Fruit fly (Drosophila melanogaster): Measurements from ENCODE around the gene vir-1.

Gene vir-1

DNA sequence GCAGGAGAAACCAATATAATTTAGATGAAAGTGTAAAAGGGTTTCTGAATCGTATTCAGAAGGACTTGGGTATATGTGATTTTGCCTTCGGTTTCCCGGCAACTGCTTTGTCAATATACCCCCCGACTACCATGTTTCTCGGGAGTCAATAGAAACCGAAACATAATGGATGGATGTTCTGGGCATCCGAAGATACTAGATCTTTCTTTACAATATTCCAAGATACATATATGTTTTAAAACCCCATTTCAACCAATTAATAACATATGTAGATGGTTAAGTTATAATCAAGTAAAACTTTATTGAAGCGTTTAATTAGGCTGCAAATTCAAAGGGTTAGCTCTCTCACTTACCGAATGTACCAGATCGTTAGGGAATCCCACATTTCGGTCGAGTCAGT lies 7.6 kb upstream of the vir-1 start, which contains the start of gene CG5435:
Gene CG5435, minus strand, starts transcription at position 101 of the 400 bp plus-strand sequence.
- TF ChIP-seq CG8478 (optimal IDR thresholded peaks at IDR 0.05) (no peak), Dll (optimal IDR thresholded peaks at IDR 0.05) (no peak), usp (GFP tag; optimal IDR thresholded peaks at IDR 0.05) (no peak), EcR (GFP tag; optimal IDR thresholded peaks at IDR 0.05) (no peak), pan (optimal IDR thresholded peaks at IDR 0.05) (no peak), psq (optimal IDR thresholded peaks at IDR 0.05) (no peak)

- TF ChIP-seq usp (GFP tag; optimal IDR thresholded peaks at IDR 0.05) (no peak), psq (optimal IDR thresholded peaks at IDR 0.05) (no peak), Dll (optimal IDR thresholded peaks at IDR 0.05) (no peak), pan (optimal IDR thresholded peaks at IDR 0.05) (no peak), EcR (GFP tag; optimal IDR thresholded peaks at IDR 0.05) (no peak), CG8478 (optimal IDR thresholded peaks at IDR 0.05) (no peak)
Observed at dm6 chr2L:12427487-12428101, 4.4 kb upstream of the vir-1 start, which contains the start of the genes CG5446 and Trm1. CG5446 (minus strand) TSS chr2L:12427709. Trm1 (plus strand) TSS chr2L:12428028.

DNA sequence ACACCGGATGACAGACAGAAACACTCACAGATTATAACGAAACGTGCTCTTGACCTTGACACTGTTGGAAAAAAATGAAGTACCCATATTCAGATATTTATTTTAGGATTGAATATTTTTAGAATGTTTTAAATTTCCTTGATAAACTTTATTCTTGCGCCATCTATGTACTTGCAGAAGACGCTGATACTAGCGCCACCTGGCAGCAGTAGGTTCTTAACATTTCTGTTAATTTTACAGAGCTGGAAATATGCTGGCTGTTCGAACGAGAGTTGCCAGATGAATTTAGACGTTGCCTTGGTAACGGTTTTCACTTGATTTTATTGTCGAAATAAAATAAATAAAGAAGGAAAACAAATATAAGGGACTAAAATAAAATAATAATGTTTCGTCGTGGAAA lies 1.3 kb upstream of the vir-1 start, which contains the start of gene Fam92:
Gene Fam92, plus strand, starts transcription at position 350 of the 400 bp plus-strand sequence.
- no peak for TF ChIP-seq psq (optimal IDR thresholded peaks at IDR 0.05)
- no peak for TF ChIP-seq EcR (GFP tag; optimal IDR thresholded peaks at IDR 0.05)
- TF ChIP-seq pan (optimal IDR thresholded peaks at IDR 0.05) = no peak
- TF ChIP-seq usp (GFP tag; optimal IDR thresholded peaks at IDR 0.05) = no peak
- no peak for TF ChIP-seq CG8478 (optimal IDR thresholded peaks at IDR 0.05)
- TF ChIP-seq Dll (optimal IDR thresholded peaks at IDR 0.05) = no peak

dm6 chr2L:12421793-12422691 lies 1.2 kb downstream of the vir-1 start:
- TF ChIP-seq EcR (GFP tag; optimal IDR thresholded peaks at IDR 0.05) = no peak
- no peak for TF ChIP-seq psq (optimal IDR thresholded peaks at IDR 0.05)
- TF ChIP-seq CG8478 (optimal IDR thresholded peaks at IDR 0.05) = no peak
- TF ChIP-seq pan (optimal IDR thresholded peaks at IDR 0.05) = no peak
- no peak for TF ChIP-seq Dll (optimal IDR thresholded peaks at IDR 0.05)
- no peak for TF ChIP-seq usp (GFP tag; optimal IDR thresholded peaks at IDR 0.05)

DNA sequence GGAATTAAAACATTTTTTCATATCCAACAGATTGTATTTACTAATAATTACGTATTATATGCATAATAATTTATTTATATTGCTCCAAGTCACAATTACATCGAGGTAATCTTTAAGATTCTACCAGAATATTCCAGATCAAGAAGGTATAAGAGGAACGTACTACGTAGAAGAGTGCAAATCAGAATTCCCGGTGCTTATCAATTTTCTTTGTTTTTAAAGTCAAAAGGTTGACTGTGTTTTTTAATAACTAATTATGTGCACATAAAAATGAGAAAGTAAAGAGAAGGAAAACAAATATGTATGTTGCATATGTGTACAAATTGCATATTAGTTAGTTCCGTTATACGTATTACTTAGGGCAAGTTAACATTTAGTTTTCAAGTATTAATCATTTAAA lies 2.1 kb downstream of the vir-1 start:
- no peak for TF ChIP-seq CG8478 (optimal IDR thresholded peaks at IDR 0.05)
- TF ChIP-seq psq (optimal IDR thresholded peaks at IDR 0.05) = no peak
- no peak for TF ChIP-seq EcR (GFP tag; optimal IDR thresholded peaks at IDR 0.05)

- TF ChIP-seq usp (GFP tag; optimal IDR thresholded peaks at IDR 0.05) = no peak
- TF ChIP-seq pan (optimal IDR thresholded peaks at IDR 0.05) = no peak
- no peak for TF ChIP-seq EcR (GFP tag; optimal IDR thresholded peaks at IDR 0.05)
- no peak for TF ChIP-seq Dll (optimal IDR thresholded peaks at IDR 0.05)
- TF ChIP-seq CG8478 (optimal IDR thresholded peaks at IDR 0.05) = no peak
- no peak for TF ChIP-seq psq (optimal IDR thresholded peaks at IDR 0.05)
Observed at dm6 chr2L:12415485-12416137, 7.6 kb downstream of the vir-1 start.

dm6 chr2L:12413899-12414298 lies 9.3 kb downstream of the vir-1 start:
- TF ChIP-seq psq (optimal IDR thresholded peaks at IDR 0.05) (no peak), CG8478 (optimal IDR thresholded peaks at IDR 0.05) (no peak), Dll (optimal IDR thresholded peaks at IDR 0.05) (no peak), EcR (GFP tag; optimal IDR thresholded peaks at IDR 0.05) (no peak), pan (optimal IDR thresholded peaks at IDR 0.05) (no peak), usp (GFP tag; optimal IDR thresholded peaks at IDR 0.05) (no peak)

DNA sequence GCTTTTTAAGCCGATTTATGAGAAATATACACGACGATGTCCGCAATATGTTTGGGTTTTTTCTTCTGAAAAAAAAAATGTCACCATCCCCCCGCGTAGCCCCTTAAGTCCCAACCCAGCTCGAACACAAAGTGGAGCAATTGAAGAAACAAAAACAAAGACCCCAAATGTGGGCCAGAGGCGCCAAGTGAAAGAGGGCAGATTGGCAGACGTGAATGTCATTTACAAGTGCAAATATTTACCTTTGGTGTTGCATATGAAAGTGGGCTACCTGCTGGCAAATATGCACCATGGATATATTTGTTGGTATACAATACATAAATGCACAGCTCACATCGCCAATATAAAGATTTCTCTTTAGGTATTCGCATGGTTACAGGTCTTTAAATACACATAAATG lies 12.6 kb downstream of the vir-1 start:
- no peak for TF ChIP-seq psq (optimal IDR thresholded peaks at IDR 0.05)
- no peak for TF ChIP-seq pan (optimal IDR thresholded peaks at IDR 0.05)
- no peak for TF ChIP-seq Dll (optimal IDR thresholded peaks at IDR 0.05)
- TF ChIP-seq usp (GFP tag; optimal IDR thresholded peaks at IDR 0.05) = no peak
- TF ChIP-seq EcR (GFP tag; optimal IDR thresholded peaks at IDR 0.05) = no peak
- TF ChIP-seq CG8478 (optimal IDR thresholded peaks at IDR 0.05) = no peak

DNA sequence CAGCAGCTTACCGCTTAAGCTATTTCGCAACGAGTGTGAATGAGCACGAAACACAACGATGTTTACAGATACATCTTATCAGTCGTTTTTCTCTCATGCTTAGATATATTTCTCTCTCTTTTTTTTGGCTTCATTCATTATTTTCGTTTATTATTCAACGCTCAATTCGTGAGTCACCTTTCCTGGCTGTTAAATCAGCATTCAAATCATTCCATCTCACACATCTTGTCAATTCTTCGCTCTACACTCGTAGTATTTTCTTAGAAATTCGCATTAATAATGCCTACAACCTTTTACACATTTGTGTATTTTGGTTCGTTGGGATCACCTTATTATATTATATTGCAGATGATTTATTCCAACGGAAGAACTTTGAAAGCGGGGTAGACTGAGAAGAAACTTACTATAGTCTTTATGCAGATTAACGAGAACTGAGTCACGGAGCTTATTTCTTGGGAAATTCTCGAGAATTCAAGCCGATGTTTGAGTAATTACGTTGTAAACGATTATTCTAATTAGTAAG lies 18.6 kb downstream of the vir-1 start:
- TF ChIP-seq pan (optimal IDR thresholded peaks at IDR 0.05) (no peak), EcR (GFP tag; optimal IDR thresholded peaks at IDR 0.05) (no peak), usp (GFP tag; optimal IDR thresholded peaks at IDR 0.05) (no peak), psq (optimal IDR thresholded peaks at IDR 0.05) (no peak), Dll (optimal IDR thresholded peaks at IDR 0.05) (no peak), CG8478 (optimal IDR thresholded peaks at IDR 0.05) (no peak)

DNA sequence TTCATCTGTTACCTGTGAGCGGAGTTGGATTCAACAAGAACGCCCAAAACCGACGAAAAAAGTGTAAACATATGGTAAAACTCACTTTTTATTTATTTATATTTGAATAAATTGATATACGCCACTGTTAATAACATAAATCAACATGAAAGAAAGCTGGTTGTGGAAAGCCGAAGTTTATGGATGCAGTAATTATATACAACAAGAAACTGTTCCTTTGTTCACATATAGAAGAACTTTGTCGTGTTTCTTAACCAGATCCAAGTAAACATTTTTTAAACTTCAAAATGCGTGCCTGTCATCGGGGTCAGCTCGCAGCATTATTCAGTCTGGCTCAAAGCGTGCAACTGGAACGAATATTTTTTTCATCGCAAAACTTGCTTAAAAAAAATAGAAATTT lies 25.3 kb downstream of the vir-1 start, which contains the start of gene Pkd2:
Gene Pkd2, plus strand, starts transcription at position 301 of the 400 bp plus-strand sequence.
- TF ChIP-seq usp (GFP tag; optimal IDR thresholded peaks at IDR 0.05) (no peak), Dll (optimal IDR thresholded peaks at IDR 0.05) (no peak), pan (optimal IDR thresholded peaks at IDR 0.05) (no peak), EcR (GFP tag; optimal IDR thresholded peaks at IDR 0.05) (no peak), psq (optimal IDR thresholded peaks at IDR 0.05) (no peak), CG8478 (optimal IDR thresholded peaks at IDR 0.05) (no peak)

DNA sequence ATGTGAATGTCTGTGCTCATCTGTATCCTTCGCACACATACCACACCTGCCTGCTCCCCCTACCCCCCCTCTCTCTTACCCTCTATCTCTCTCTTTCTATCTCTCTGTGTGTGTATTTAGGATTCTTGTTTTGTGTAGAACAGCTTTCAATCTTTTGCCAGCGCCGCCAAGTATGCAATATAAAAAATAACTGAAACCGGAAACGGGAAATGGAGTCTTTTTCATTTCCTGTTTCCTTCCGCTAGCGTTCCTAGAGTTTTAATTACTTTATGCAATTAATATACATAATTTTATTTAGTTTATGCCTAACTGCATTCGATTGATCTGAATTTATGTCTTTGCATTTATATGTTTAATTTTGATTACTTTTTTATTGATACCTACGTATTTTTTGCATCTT lies 30.8 kb downstream of the vir-1 start:
- TF ChIP-seq psq (optimal IDR thresholded peaks at IDR 0.05) = no peak
- TF ChIP-seq CG8478 (optimal IDR thresholded peaks at IDR 0.05) = no peak
- TF ChIP-seq pan (optimal IDR thresholded peaks at IDR 0.05) = no peak
- TF ChIP-seq Dll (optimal IDR thresholded peaks at IDR 0.05) = no peak
- no peak for TF ChIP-seq usp (GFP tag; optimal IDR thresholded peaks at IDR 0.05)
- no peak for TF ChIP-seq EcR (GFP tag; optimal IDR thresholded peaks at IDR 0.05)

Data from whole organism.